Worm (Caenorhabditis elegans): ENCODE results near the gene C06E7.4.

Gene C06E7.4

ce11 chrIV:5856975-5857374, 2.8 kb downstream of the C06E7.4 start:
- TF ChIP-seq hlh-4 (tag; optimal IDR thresholded peaks at IDR 0.05) (no peak), nhr-20 (tag; optimal IDR thresholded peaks at IDR 0.05) (no peak), skn-1 (tag; optimal IDR thresholded peaks at IDR 0.05) (no peak), ceh-82 (tag; optimal IDR thresholded peaks at IDR 0.05) (no peak), xbp-1 (tag; optimal IDR thresholded peaks at IDR 0.05) (no peak), unc-86 (tag; optimal IDR thresholded peaks at IDR 0.05) (no peak), snpc-4 (tag; optimal IDR thresholded peaks at IDR 0.05) (no peak), fos-1 (tag; optimal IDR thresholded peaks at IDR 0.05) (no peak), pax-3 (tag; optimal IDR thresholded peaks at IDR 0.05) (no peak), nhr-12 (tag; optimal IDR thresholded peaks at IDR 0.05) (no peak), lin-15B (tag; optimal IDR thresholded peaks at IDR 0.05) (no peak), sptf-1 (tag; optimal IDR thresholded peaks at IDR 0.05) (no peak), tlp-1 (tag; optimal IDR thresholded peaks at IDR 0.05) (no peak), efl-3 (GFP tag; optimal IDR thresholded peaks at IDR 0.05) (no peak), nhr-19 (GFP tag; conservative IDR thresholded peaks at IDR 0.05) (no peak), fkh-10 (GFP tag; optimal IDR thresholded peaks at IDR 0.05) (no peak), lin-35 (GFP tag; optimal IDR thresholded peaks at IDR 0.05) (no peak), unc-98 (GFP tag; IDR thresholded peaks at IDR 0.05) (no peak), ets-5 (GFP tag; IDR thresholded peaks at IDR 0.05) (no peak), jun-1 (tag; optimal IDR thresholded peaks at IDR 0.05) (no peak)

ce11 chrIV:5855608-5856007, 4.2 kb downstream of the C06E7.4 start:
- TF ChIP-seq efl-1 (optimal IDR thresholded peaks at IDR 0.05) = no peak
- TF ChIP-seq efl-1 (GFP tag; optimal IDR thresholded peaks at IDR 0.05 in 1 of 2) = peak in 1 of 2 experiments; percentile 59
- no peak for TF ChIP-seq egl-27 (tag; optimal IDR thresholded peaks at IDR 0.05)
- no peak for TF ChIP-seq nhr-19 (GFP tag; conservative IDR thresholded peaks at IDR 0.05)
- no peak for TF ChIP-seq ztf-4 (tag; optimal IDR thresholded peaks at IDR 0.05)

- TF ChIP-seq lin-39 (tag; optimal IDR thresholded peaks at IDR 0.05) (no peak), dpl-1 (GFP tag; optimal IDR thresholded peaks at IDR 0.05) (no peak), C16A3.4 (tag; optimal IDR thresholded peaks at IDR 0.05) (no peak), ama-1 (optimal IDR thresholded peaks at IDR 0.05) (no peak), jun-1 (tag; optimal IDR thresholded peaks at IDR 0.05) (no peak), aha-1 (tag; optimal IDR thresholded peaks at IDR 0.05) (no peak)
Observed at ce11 chrIV:5850765-5851377, 8.9 kb downstream of the C06E7.4 start.

- peak; percentile 57 for TF ChIP-seq swsn-7 (tag; optimal IDR thresholded peaks at IDR 0.05)
- peak; percentile 70 to 73 for TF ChIP-seq lsy-2 (tag; optimal IDR thresholded peaks at IDR 0.05)
- TF ChIP-seq nhr-90 (tag; optimal IDR thresholded peaks at IDR 0.05; ENCODE audit: poor library complexity) = peak; percentile 28
- TF ChIP-seq dsc-1 (tag; optimal IDR thresholded peaks at IDR 0.05) = peak; percentile 8
- TF ChIP-seq ztf-11 (tag; optimal IDR thresholded peaks at IDR 0.05) = peak in 1 of 2 experiments; percentile 15
- peak; percentile 93 for TF ChIP-seq F16B12.6 (tag; optimal IDR thresholded peaks at IDR 0.05)
- no peak for TF ChIP-seq efl-3 (GFP tag; optimal IDR thresholded peaks at IDR 0.05)
- peak; percentile 51 for TF ChIP-seq nhr-19 (GFP tag; conservative IDR thresholded peaks at IDR 0.05)
- no peak for TF ChIP-seq fos-1 (tag; optimal IDR thresholded peaks at IDR 0.05)
- no peak for TF ChIP-seq nhr-76 (tag; optimal IDR thresholded peaks at IDR 0.05)
- TF ChIP-seq ceh-82 (tag; optimal IDR thresholded peaks at IDR 0.05) = peak in 2 of 3 experiments; percentile 16 to 46
- TF ChIP-seq hpl-2 (GFP tag; optimal IDR thresholded peaks at IDR 0.05) = no peak
- peak; percentile 46 to 57 for TF ChIP-seq lin-35 (GFP tag; optimal IDR thresholded peaks at IDR 0.05)
- TF ChIP-seq lir-3 (tag; optimal IDR thresholded peaks at IDR 0.05; ENCODE audit: poor library complexity) = no peak
- TF ChIP-seq alr-1 (tag; optimal IDR thresholded peaks at IDR 0.05; ENCODE audit: borderline replicate concordance) = no peak
- TF ChIP-seq Y116A8C.19 (tag; optimal IDR thresholded peaks at IDR 0.05; ENCODE audit: borderline replicate concordance) = no peak
- TF ChIP-seq pax-3 (tag; optimal IDR thresholded peaks at IDR 0.05) = no peak
- peak; percentile 53 for TF ChIP-seq unc-130 (tag; optimal IDR thresholded peaks at IDR 0.05)
- TF ChIP-seq rnt-1 (tag; optimal IDR thresholded peaks at IDR 0.05) = peak; percentile 51
- TF ChIP-seq grh-1 (GFP tag; IDR thresholded peaks at IDR 0.05) = no peak
- TF ChIP-seq irx-1 (tag; optimal IDR thresholded peaks at IDR 0.05) = peak; percentile 12
- TF ChIP-seq nhr-237 (tag; optimal IDR thresholded peaks at IDR 0.05) = no peak
- peak; percentile 20 for TF ChIP-seq lin-13 (GFP tag; optimal IDR thresholded peaks at IDR 0.05)
- peak; percentile 15 for TF ChIP-seq blmp-1 (tag; optimal IDR thresholded peaks at IDR 0.05)
Observed at ce11 chrIV:5847986-5848707, 11.6 kb downstream of the C06E7.4 start, which contains the start of gene sams-3. TSS of gene sams-3 (plus strand) at chrIV:5848657.

Data from whole organism, L1 larva.